Fruit fly (Drosophila melanogaster) Kc167 (cell line): ENCODE measurements around the gene CG40470.

Source experiments
- Myc ChIP-seq: fragments of >200 bp; optimal IDR thresholded peaks from 2 replicates; lab custom pipeline; 2017; ENCODE audit warnings: missing external identifiers
- Sin3A ChIP-seq: fragments of >200 bp; optimal IDR thresholded peaks from 2 replicates; lab custom pipeline; 2018; ENCODE audit warnings: missing external identifiers
- h ChIP-seq: fragments of >200 bp; optimal IDR thresholded peaks from 3 replicates; lab custom pipeline; 2018; ENCODE audit warnings: missing external identifiers
- insv ChIP-seq: fragments of >200 bp; optimal IDR thresholded peaks from 3 replicates; lab custom pipeline; 2018; ENCODE audit warnings: missing external identifiers
- psq ChIP-seq: fragments of >200 bp; optimal IDR thresholded peaks from 2 replicates; lab custom pipeline; 2017; ENCODE audit warnings: missing external identifiers
- ttk ChIP-seq: sonication (Bioruptor generic); optimal IDR thresholded peaks from 2 replicates; lab custom pipeline; 2017; ENCODE audit warnings: missing external identifiers

CG40470 gene

DNA sequence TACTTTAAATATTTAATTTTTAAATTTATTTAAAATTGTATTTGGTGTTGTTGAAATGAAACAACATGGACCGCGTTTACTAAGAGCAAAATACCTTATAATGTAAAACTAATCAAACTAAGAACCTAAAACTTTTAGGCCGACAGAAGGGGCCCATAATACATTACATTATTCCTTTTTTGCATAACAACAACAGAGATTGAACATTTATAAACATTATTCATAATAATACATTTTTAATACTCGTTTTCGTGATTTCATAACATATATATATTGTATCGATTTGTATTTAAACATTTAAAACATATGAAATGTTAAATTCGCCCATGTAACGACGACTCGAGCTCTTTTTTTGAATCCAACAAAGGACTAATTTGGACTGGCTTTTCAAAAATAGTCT lies at the start of gene CG40470:
Gene CG40470 (minus strand): TSS at position 101 of the 400 bp plus-strand sequence.
- no peak for TF ChIP-seq insv (lab: Kevin White, UChicago)
- no peak for TF ChIP-seq h (lab: Kevin White, UChicago)
- TF ChIP-seq psq: no peak
- TF ChIP-seq Myc (lab: Kevin White, UChicago): no peak
- TF ChIP-seq Sin3A: no peak
- no peak for TF ChIP-seq ttk (lab: Kevin White, UChicago)

DNA sequence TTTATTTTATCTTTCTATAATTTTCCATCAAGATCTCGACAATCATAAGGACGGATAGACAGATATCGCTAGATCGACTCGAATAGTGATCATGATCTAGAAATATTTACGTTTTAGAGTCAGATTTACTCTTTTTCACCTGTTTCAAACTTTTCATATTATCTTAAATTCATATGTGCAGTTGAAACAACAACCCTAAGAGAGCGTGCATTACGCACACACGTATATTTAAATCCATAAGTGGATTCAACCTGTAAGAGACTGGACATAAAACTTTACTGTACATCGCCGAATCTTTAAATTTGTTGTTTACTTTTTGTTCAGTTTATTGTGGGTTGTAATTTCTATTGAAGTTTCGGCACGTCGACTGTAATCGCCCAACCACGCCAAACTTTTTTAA lies 43.6 kb upstream of the CG40470 start:
- TF ChIP-seq insv (lab: Kevin White, UChicago) (no peak), psq (no peak), Myc (lab: Kevin White, UChicago) (no peak), ttk (lab: Kevin White, UChicago) (no peak), h (lab: Kevin White, UChicago) (no peak), Sin3A (no peak)

DNA sequence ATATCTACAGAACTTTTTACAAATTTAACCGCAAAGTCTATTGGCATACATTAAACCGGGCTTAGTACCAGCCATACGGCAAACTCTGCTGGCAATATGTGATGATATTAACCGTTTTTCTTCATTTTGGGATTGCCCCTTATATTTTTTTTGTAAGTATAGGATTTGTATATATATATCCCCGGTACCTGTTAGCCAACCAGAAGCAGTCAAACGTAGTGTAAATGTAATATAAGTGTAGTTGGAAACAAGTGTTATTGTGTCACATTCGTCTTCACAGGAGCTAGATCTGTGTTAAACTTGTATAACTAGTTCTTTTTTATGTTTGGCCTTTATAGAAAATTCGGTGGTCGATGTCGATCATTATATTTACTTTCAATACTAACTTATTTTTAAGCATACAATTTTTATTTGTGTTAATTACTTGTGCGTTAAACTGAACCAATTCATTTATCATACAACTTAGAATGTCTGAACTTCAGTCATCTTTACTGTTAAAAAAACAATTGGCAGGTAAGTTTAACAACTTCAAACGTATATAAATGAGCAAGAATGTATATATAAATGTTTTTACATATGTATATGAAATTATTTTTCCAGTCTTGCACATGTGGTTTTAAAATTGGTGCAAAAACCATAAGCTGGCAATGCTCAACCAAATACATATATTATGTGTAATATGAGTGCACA lies 42.1 kb upstream of the CG40470 start, which contains the start of gene CG40045:
Gene CG40045 (plus strand): TSS at position 305 of the 690 bp plus-strand sequence.
- no peak for TF ChIP-seq ttk (lab: Kevin White, UChicago)
